Fruit fly (Drosophila melanogaster) whole organism, prepupa: ENCODE measurements around the gene CG15452.

Experiments used
- CG16779 ChIP-seq: fragments of 200-800 bp; sonication (Bioruptor generic); optimal IDR thresholded peaks from 3 replicates; lab custom pipeline; 2017; ENCODE audit warnings: missing biosample characterization, mild to moderate bottlenecking, missing genetic modification characterization
- CG7368 ChIP-seq: fragments of 200-800 bp; sonication (Bioruptor generic); optimal IDR thresholded peaks from 3 replicates; lab custom pipeline; 2016; ENCODE audit warnings: missing biosample characterization, missing genetic modification characterization
- CG8119 ChIP-seq: fragments of 200-800 bp; sonication (Bioruptor generic); IDR thresholded peaks from 3 replicates; pipeline ENCODE4 v1.3.6; 2022; ENCODE audit warnings: missing biosample characterization, missing genetic modification characterization
- Ets96B ChIP-seq: fragments of 200-800 bp; optimal IDR thresholded peaks from 2 replicates; lab custom pipeline; 2019; ENCODE audit warnings: missing biosample characterization, mild to moderate bottlenecking, missing genetic modification characterization, moderate library complexity
- Sox14 ChIP-seq: fragments of 200-800 bp; sonication (Bioruptor generic); optimal IDR thresholded peaks from 3 replicates; lab custom pipeline; 2016; ENCODE audit warnings: missing biosample characterization, missing genetic modification characterization
- eg ChIP-seq: fragments of 200-800 bp; sonication (Bioruptor generic); IDR thresholded peaks from 3 replicates; pipeline ENCODE4 v1.3.6; 2022; ENCODE audit warnings: missing biosample characterization, missing genetic modification characterization
- pdm3 ChIP-seq: fragments of 200-800 bp; sonication (Bioruptor generic); optimal IDR thresholded peaks from 3 replicates; lab custom pipeline; 2016; ENCODE audit warnings: missing biosample characterization, missing genetic modification characterization
- spab ChIP-seq: fragments of 200-800 bp; sonication (Bioruptor generic); optimal IDR thresholded peaks from 2 replicates; lab custom pipeline; 2017; ENCODE audit warnings: missing biosample characterization, mild to moderate bottlenecking, missing genetic modification characterization, missing genetic modification reagents
- svp ChIP-seq: fragments of 200-800 bp; sonication (Bioruptor generic); peaks from one replicate; lab custom pipeline; 2016; ENCODE audit warnings: missing biosample characterization, missing genetic modification characterization

- TF ChIP-seq CG7368, result no peak
- no peak for TF ChIP-seq CG16779 (tag; lab: Kevin White, UChicago)
- TF ChIP-seq svp (GFP tag; lab: Kevin White, UChicago), result no peak
- no peak for TF ChIP-seq Ets96B (tag; lab: Kevin White, UChicago)
- TF ChIP-seq spab (GFP tag; lab: Kevin White, UChicago), result no peak
- TF ChIP-seq Sox14 (GFP tag; lab: Kevin White, UChicago), result no peak
- no peak for TF ChIP-seq eg
- TF ChIP-seq pdm3 (GFP tag; lab: Kevin White, UChicago), result no peak
- TF ChIP-seq CG8119 (GFP tag; lab: Robert Waterston, UW), result no peak
These were observed 41.4 kb downstream of the CG15452 start for dm6 chrX:20704337-20704736.
